Fruit fly (Drosophila melanogaster) whole organism, embryonic: ENCODE data around the gene SkpC.

Experiments used
- BtbVII ChIP-seq: fragments of 200-800 bp; sonication (Bioruptor generic); optimal IDR thresholded peaks from 3 replicates; lab custom pipeline; 2017; ENCODE audit warnings: missing biosample characterization, mild to moderate bottlenecking, missing genetic modification characterization
- CG10274 ChIP-seq: fragments of 200-800 bp; sonication (Bioruptor generic); optimal IDR thresholded peaks from 3 replicates; lab custom pipeline; 2017; ENCODE audit warnings: missing biosample characterization, mild to moderate bottlenecking, missing genetic modification characterization
- CG10654 ChIP-seq: fragments of 200-800 bp; sonication (Bioruptor generic); optimal IDR thresholded peaks from 2 replicates; lab custom pipeline; 2016; ENCODE audit warnings: missing biosample characterization, missing genetic modification characterization
- CG11398 ChIP-seq: fragments of 200-800 bp; sonication (Bioruptor generic); optimal IDR thresholded peaks from 2 replicates; lab custom pipeline; 2016; ENCODE audit warnings: missing biosample characterization, missing genetic modification characterization
- CG11560 ChIP-seq: fragments of 200-800 bp; sonication (Bioruptor generic); IDR thresholded peaks from 3 replicates; pipeline ENCODE4 v1.3.6; 2022; ENCODE audit warnings: missing biosample characterization, missing genetic modification characterization
- CG11696 ChIP-seq: fragments of 200-800 bp; sonication (Bioruptor generic); IDR thresholded peaks from 2 replicates; pipeline ENCODE4 v1.3.6; 2022; ENCODE audit warnings: missing biosample characterization, missing genetic modification characterization
- CG12391 ChIP-seq: fragments of 200-800 bp; sonication (Bioruptor generic); optimal IDR thresholded peaks from 3 replicates; lab custom pipeline; 2018; ENCODE audit warnings: missing biosample characterization, mild to moderate bottlenecking, missing genetic modification characterization, moderate library complexity
- CG14441 ChIP-seq: fragments of 200-800 bp; sonication (Bioruptor generic); IDR thresholded peaks from 2 replicates; pipeline ENCODE4 v1.3.6; 2022; ENCODE audit warnings: missing biosample characterization, missing genetic modification characterization
- CG14710 ChIP-seq: fragments of 200-800 bp; sonication (Bioruptor generic); optimal IDR thresholded peaks from 3 replicates; lab custom pipeline; 2019; ENCODE audit warnings: missing biosample characterization, mild to moderate bottlenecking, missing genetic modification characterization, moderate library complexity
- CG14860 ChIP-seq: fragments of 200-800 bp; sonication (Bioruptor generic); IDR thresholded peaks from 3 replicates; pipeline ENCODE4 v1.3.6; 2022; ENCODE audit warnings: missing biosample characterization, missing genetic modification characterization; ENCODE audit not compliant: partially characterized antibody
- CG1603 ChIP-seq: fragments of 200-800 bp; sonication (Bioruptor generic); optimal IDR thresholded peaks from 2 replicates; lab custom pipeline; 2019; ENCODE audit warnings: missing biosample characterization, mild to moderate bottlenecking, missing genetic modification characterization, moderate library complexity
- CG2202 ChIP-seq: fragments of 200-800 bp; sonication (Bioruptor generic); optimal IDR thresholded peaks from 2 replicates; lab custom pipeline; 2018; ENCODE audit warnings: missing biosample characterization, mild to moderate bottlenecking, missing genetic modification characterization
- CG30020 ChIP-seq: fragments of 200-800 bp; optimal IDR thresholded peaks from 2 replicates; lab custom pipeline; 2019; ENCODE audit warnings: missing biosample characterization, mild to moderate bottlenecking, missing genetic modification characterization, moderate library complexity
- CG31441 ChIP-seq: fragments of 200-800 bp; sonication (Bioruptor generic); IDR thresholded peaks from 2 replicates; pipeline ENCODE4 v1.3.6; 2022; ENCODE audit warnings: missing biosample characterization, missing genetic modification characterization
- CG3281 ChIP-seq: fragments of 200-800 bp; sonication (Bioruptor generic); optimal IDR thresholded peaks from 3 replicates; lab custom pipeline; 2017; ENCODE audit warnings: missing biosample characterization, mild to moderate bottlenecking, missing genetic modification characterization
- CG6272 ChIP-seq: fragments of 200-800 bp; sonication (Bioruptor generic); IDR thresholded peaks from 2 replicates; pipeline ENCODE4 v1.3.6; 2022; ENCODE audit warnings: missing biosample characterization, missing genetic modification characterization
- CG6654 ChIP-seq: fragments of 200-800 bp; sonication (Bioruptor generic); optimal IDR thresholded peaks from 2 replicates; lab custom pipeline; 2017; ENCODE audit warnings: missing biosample characterization, mild to moderate bottlenecking, missing genetic modification characterization
- CG6683 ChIP-seq: fragments of 200-800 bp; sonication (Bioruptor generic); optimal IDR thresholded peaks from 2 replicates; lab custom pipeline; 2017; ENCODE audit warnings: missing biosample characterization, mild to moderate bottlenecking, missing genetic modification characterization, missing genetic modification reagents
- CG7745 ChIP-seq: fragments of 200-800 bp; sonication (Bioruptor generic); optimal IDR thresholded peaks from 2 replicates; lab custom pipeline; 2018; ENCODE audit warnings: missing biosample characterization, mild to moderate bottlenecking, missing genetic modification characterization, moderate library complexity
- CG8281 ChIP-seq: fragments of 200-800 bp; sonication (Bioruptor generic); optimal IDR thresholded peaks from 2 replicates; lab custom pipeline; 2018; ENCODE audit warnings: missing biosample characterization, mild to moderate bottlenecking, missing genetic modification characterization, moderate library complexity
- CG9797 ChIP-seq: fragments of 200-800 bp; sonication (Bioruptor generic); optimal IDR thresholded peaks from 3 replicates; lab custom pipeline; 2018; ENCODE audit warnings: missing biosample characterization, mild to moderate bottlenecking, missing genetic modification characterization
- D ChIP-seq, 2 experiments: fragments of 200-800 bp in 1 of 2; fragments of >200 bp in 1 of 2; sonication (Bioruptor generic) in 1 of 2; optimal IDR thresholded peaks; 2 replicates in 1 of 2; 3 replicates in 1 of 2; lab custom pipeline; 2017; ENCODE audit warnings: mild to moderate bottlenecking in 1 of 2, missing biosample characterization in 1 of 2, missing genetic modification characterization in 1 of 2, missing genetic modification reagents in 1 of 2
- Fer1 ChIP-seq: fragments of 200-800 bp; sonication (Bioruptor generic); optimal IDR thresholded peaks from 2 replicates; lab custom pipeline; 2017; ENCODE audit warnings: missing biosample characterization, mild to moderate bottlenecking, missing genetic modification characterization
- Gsc ChIP-seq: fragments of 200-800 bp; sonication (Bioruptor generic); IDR thresholded peaks from 2 replicates; pipeline ENCODE4 v1.3.6; 2022; ENCODE audit warnings: missing biosample characterization, missing genetic modification characterization
- Hand ChIP-seq: fragments of 200-800 bp; sonication (Bioruptor generic); optimal IDR thresholded peaks from 2 replicates; lab custom pipeline; 2017; ENCODE audit warnings: mild to moderate bottlenecking, missing biosample characterization, missing genetic modification reagents, missing genetic modification characterization
- Hr39 ChIP-seq: fragments of >200 bp; optimal IDR thresholded peaks from 2 replicates; lab custom pipeline; 2017
- Hsf ChIP-seq: fragments of 200-800 bp; sonication (Bioruptor generic); optimal IDR thresholded peaks from 3 replicates; lab custom pipeline; 2016; ENCODE audit warnings: missing biosample characterization, missing genetic modification characterization
- Med ChIP-seq: fragments of 200-800 bp; sonication (Bioruptor generic); peaks from one replicate; lab custom pipeline; 2016; ENCODE audit warnings: missing biosample characterization, missing genetic modification characterization, mild to moderate bottlenecking, inconsistent platforms, moderate library complexity
- NK7.1 ChIP-seq: fragments of 200-800 bp; sonication (Bioruptor generic); optimal IDR thresholded peaks from 3 replicates; lab custom pipeline; 2016; ENCODE audit warnings: missing biosample characterization, missing genetic modification characterization
- Optix ChIP-seq: fragments of 200-800 bp; sonication (Bioruptor generic); IDR thresholded peaks from 3 replicates; pipeline ENCODE4 v1.3.6; 2022; ENCODE audit warnings: missing biosample characterization, missing genetic modification characterization
- Pdp1 ChIP-seq, 2 experiments: fragments of 200-800 bp; sonication (Bioruptor generic); optimal IDR thresholded peaks; 3 replicates each; lab custom pipeline; 2016; ENCODE audit warnings: missing biosample characterization in 2 of 2, missing genetic modification characterization in 2 of 2, mild to moderate bottlenecking in 1 of 2, moderate library complexity in 1 of 2
- Rfx ChIP-seq: fragments of 200-800 bp; sonication (Bioruptor generic); IDR thresholded peaks from 2 replicates; pipeline ENCODE4 v1.3.6; 2022; ENCODE audit warnings: missing biosample characterization, missing genetic modification characterization
- Side ChIP-seq: fragments of 200-800 bp; sonication (Bioruptor generic); optimal IDR thresholded peaks from 2 replicates; lab custom pipeline; 2016; ENCODE audit warnings: missing biosample characterization, missing genetic modification characterization
- aop ChIP-seq: fragments of 200-800 bp; sonication (Bioruptor generic); IDR thresholded peaks from 2 replicates; pipeline ENCODE4 v1.3.6; 2022; ENCODE audit warnings: missing biosample characterization, missing genetic modification characterization
- chn ChIP-seq: fragments of 200-800 bp; sonication (Bioruptor generic); optimal IDR thresholded peaks from 2 replicates; lab custom pipeline; 2016; ENCODE audit warnings: missing biosample characterization, missing genetic modification characterization
- corto ChIP-seq: fragments of 200-800 bp; sonication (Bioruptor generic); optimal IDR thresholded peaks from 2 replicates; lab custom pipeline; 2016; ENCODE audit warnings: missing biosample characterization, mild to moderate bottlenecking, missing genetic modification characterization, moderate library complexity
- da ChIP-seq: fragments of 200-800 bp; sonication (Bioruptor generic); optimal IDR thresholded peaks from 2 replicates; lab custom pipeline; 2016; ENCODE audit warnings: missing biosample characterization, missing genetic modification characterization
- dan ChIP-seq: fragments of 200-800 bp; sonication (Bioruptor generic); IDR thresholded peaks from 2 replicates; pipeline ENCODE4 v1.3.6; 2022; ENCODE audit warnings: missing biosample characterization, missing genetic modification characterization
- dimm ChIP-seq: fragments of 200-800 bp; sonication (Bioruptor generic); IDR thresholded peaks from 2 replicates; pipeline ENCODE4 v1.3.6; 2022; ENCODE audit warnings: missing biosample characterization, missing genetic modification characterization
- dmrt11E ChIP-seq: fragments of 200-800 bp; sonication (Bioruptor generic); optimal IDR thresholded peaks from 3 replicates; lab custom pipeline; 2018; ENCODE audit warnings: missing biosample characterization, mild to moderate bottlenecking, missing genetic modification characterization, moderate library complexity
- exex ChIP-seq: fragments of 200-800 bp; sonication (Bioruptor generic); optimal IDR thresholded peaks from 4 replicates; lab custom pipeline; 2018; ENCODE audit warnings: missing biosample characterization, mild to moderate bottlenecking, missing genetic modification characterization, moderate library complexity
- ftz-f1 ChIP-seq: fragments of 200-800 bp; sonication (Bioruptor generic); optimal IDR thresholded peaks from 2 replicates; lab custom pipeline; 2016; ENCODE audit warnings: missing biosample characterization, missing genetic modification characterization
- ham ChIP-seq: fragments of 200-800 bp; sonication (Bioruptor generic); IDR thresholded peaks from 2 replicates; pipeline ENCODE4 v1.3.6; 2022; ENCODE audit warnings: missing biosample characterization, missing genetic modification characterization
- mam ChIP-seq: fragments of 200-800 bp; sonication (Bioruptor generic); optimal IDR thresholded peaks from 3 replicates; lab custom pipeline; 2016; ENCODE audit warnings: missing biosample characterization, missing genetic modification characterization
- onecut ChIP-seq: fragments of 200-800 bp; sonication (Bioruptor generic); IDR thresholded peaks from 2 replicates; pipeline ENCODE4 v1.3.6; 2022; ENCODE audit warnings: missing biosample characterization, missing genetic modification characterization
- phol ChIP-seq: fragments of 200-800 bp; sonication (Bioruptor generic); optimal IDR thresholded peaks from 3 replicates; lab custom pipeline; 2018; ENCODE audit warnings: missing biosample characterization, mild to moderate bottlenecking, missing genetic modification characterization, moderate library complexity
- sc ChIP-seq, 3 experiments: fragments of >200 bp in 2 of 3; fragments of 200-800 bp in 1 of 3; sonication (Bioruptor generic) in 1 of 3; optimal IDR thresholded peaks; 2 replicates in 2 of 3; 3 replicates in 1 of 3; lab custom pipeline; 2017; ENCODE audit warnings: mild to moderate bottlenecking in 1 of 3, missing biosample characterization in 1 of 3, missing genetic modification characterization in 1 of 3, missing genetic modification reagents in 1 of 3
- sima ChIP-seq: fragments of 200-800 bp; sonication (Bioruptor generic); optimal IDR thresholded peaks from 2 replicates; lab custom pipeline; 2016; ENCODE audit warnings: missing biosample characterization, missing genetic modification characterization
- vfl ChIP-seq: fragments of 200-800 bp; sonication (Bioruptor generic); optimal IDR thresholded peaks from 2 replicates; lab custom pipeline; 2016; ENCODE audit warnings: missing biosample characterization, missing genetic modification characterization
- yki ChIP-seq: fragments of >200 bp; optimal IDR thresholded peaks from 3 replicates; lab custom pipeline; 2018

Gene SkpC

DNA sequence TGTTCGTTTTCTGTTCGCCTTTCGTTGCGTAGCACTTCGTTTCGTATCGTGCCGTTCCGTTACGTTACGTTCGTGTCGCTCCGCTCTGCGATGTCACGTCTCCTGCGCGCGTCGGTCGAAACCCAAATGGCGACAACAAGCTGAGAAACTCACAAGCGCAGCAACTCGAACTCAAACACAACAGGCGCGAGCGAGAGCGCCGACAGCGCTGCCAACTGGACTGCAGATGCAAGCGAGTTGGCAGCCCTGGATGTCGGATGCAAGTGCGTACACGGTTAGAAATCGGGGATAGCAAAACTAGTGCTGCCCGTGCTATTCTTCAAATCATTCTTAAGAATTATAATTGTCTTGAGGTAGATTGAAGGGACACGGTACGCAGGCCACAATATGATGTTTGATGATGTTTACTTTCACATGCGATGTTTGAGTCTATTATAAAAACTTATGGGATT, 32.5 kb downstream of the SkpC start (continued):
- TF ChIP-seq BtbVII (peak; percentile 25), Hr39 (lab: Kevin White, UChicago) (no peak), yki (no peak), CG6272 (peak; percentile 52), dmrt11E (tag; lab: Kevin White, UChicago) (peak; percentile 53), Side (GFP tag; lab: Kevin White, UChicago) (peak; percentile 73), onecut (GFP tag; lab: Robert Waterston, UW) (no peak; the same call in none of the 2 replicates), CG6683 (GFP tag; lab: Kevin White, UChicago) (no peak), CG8281 (tag; lab: Kevin White, UChicago) (no peak), CG10654 (GFP tag; lab: Kevin White, UChicago) (peak; percentile 57), ham (GFP tag; lab: Robert Waterston, UW) (no peak), CG11560 (no peak), CG9797 (GFP tag; lab: Kevin White, UChicago) (no peak), CG14710 (tag; lab: Kevin White, UChicago) (peak; percentile 53), exex (no peak), CG6654 (GFP tag; lab: Kevin White, UChicago) (peak; percentile 4), Fer1 (GFP tag; lab: Kevin White, UChicago) (peak; percentile 56), CG14441 (GFP tag; lab: Robert Waterston, UW) (peak; percentile 80), da (no peak), CG2202 (tag; lab: Kevin White, UChicago) (peak; percentile 3), dimm (no peak), vfl (GFP tag; lab: Kevin White, UChicago) (peak; percentile 36), corto (GFP tag; lab: Kevin White, UChicago) (no peak), Rfx (GFP tag; lab: Robert Waterston, UW) (peak; percentile 81), ftz-f1 (GFP tag; lab: Kevin White, UChicago) (peak; percentile 41), sc (optimal IDR thresholded peaks at IDR 0.05; lab: Kevin White, UChicago) (no peak), sc (GFP tag; optimal IDR thresholded peaks at IDR 0.05; lab: Kevin White, UChicago) (peak; percentile 37), aop (peak; percentile 53; the same call in 1 of the 2 replicates), CG11696 (GFP tag; lab: Robert Waterston, UW) (no peak), NK7.1 (GFP tag; lab: Kevin White, UChicago) (peak; percentile 54), chn (peak; percentile 82), mam (GFP tag; lab: Kevin White, UChicago) (peak; percentile 80), Gsc (GFP tag; lab: Robert Waterston, UW) (no peak), CG3281 (GFP tag; lab: Kevin White, UChicago) (peak; percentile 51), CG11398 (no peak), CG7745 (tag; lab: Kevin White, UChicago) (no peak), CG10274 (GFP tag; lab: Kevin White, UChicago) (no peak), CG31441 (peak; percentile 44), CG12391 (tag; lab: Kevin White, UChicago) (peak; percentile 76), CG14860 (GFP tag; lab: Robert Waterston, UW) (no peak), CG1603 (peak; percentile 82), Pdp1 (GFP tag; optimal IDR thresholded peaks at IDR 0.05; lab: Kevin White, UChicago) (peak; percentile 67 to 73), Med (GFP tag; lab: Kevin White, UChicago) (peak; percentile 97), D (optimal IDR thresholded peaks at IDR 0.05; lab: Kevin White, UChicago) (no peak), D (GFP tag; optimal IDR thresholded peaks at IDR 0.05; lab: Kevin White, UChicago) (peak; percentile 12), Hand (GFP tag; lab: Kevin White, UChicago) (no peak), CG30020 (tag; lab: Kevin White, UChicago) (peak; percentile 16), Hsf (GFP tag; lab: Kevin White, UChicago) (peak; percentile 81), phol (tag; lab: Kevin White, UChicago) (peak; percentile 70), sima (GFP tag; lab: Kevin White, UChicago) (peak; percentile 32), Optix (GFP tag; lab: Robert Waterston, UW) (peak; percentile 86), dan (GFP tag; lab: Robert Waterston, UW) (no peak)
